Fruit fly (Drosophila melanogaster) whole organism, embryonic: ENCODE measurements around the gene sky.

Experiments used
- Atf6 ChIP-seq: fragments of 200-800 bp; sonication (Bioruptor generic); IDR thresholded peaks from 2 replicates; pipeline ENCODE4 v1.3.6; 2022; ENCODE audit warnings: missing biosample characterization, missing genetic modification characterization
- B-H2 ChIP-seq: fragments of 200-800 bp; sonication (Bioruptor generic); optimal IDR thresholded peaks from 2 replicates; lab custom pipeline; 2018; ENCODE audit warnings: missing biosample characterization, mild to moderate bottlenecking, missing genetic modification characterization
- CG11247 ChIP-seq: fragments of 200-800 bp; sonication (Bioruptor generic); IDR thresholded peaks from 2 replicates; pipeline ENCODE4 v1.3.6; 2022; ENCODE audit warnings: missing biosample characterization, missing genetic modification characterization
- CG11456 ChIP-seq: fragments of 200-800 bp; sonication (Bioruptor generic); IDR thresholded peaks from 3 replicates; pipeline ENCODE4 v1.3.6; 2022; ENCODE audit warnings: missing biosample characterization, missing genetic modification characterization
- CG12071 ChIP-seq: fragments of 200-800 bp; sonication (Bioruptor generic); optimal IDR thresholded peaks from 3 replicates; lab custom pipeline; 2018; ENCODE audit warnings: missing biosample characterization, mild to moderate bottlenecking, missing genetic modification characterization
- CG12219 ChIP-seq: fragments of 200-800 bp; sonication (Bioruptor generic); optimal IDR thresholded peaks from 3 replicates; lab custom pipeline; 2018; ENCODE audit warnings: missing biosample characterization, mild to moderate bottlenecking, missing genetic modification characterization
- CG12769 ChIP-seq: fragments of 200-800 bp; sonication (Bioruptor generic); optimal IDR thresholded peaks from 2 replicates; lab custom pipeline; 2019; ENCODE audit warnings: missing biosample characterization, mild to moderate bottlenecking, missing genetic modification characterization, moderate library complexity
- CG13296 ChIP-seq: fragments of 200-800 bp; sonication (Bioruptor generic); optimal IDR thresholded peaks from 3 replicates; lab custom pipeline; 2018; ENCODE audit warnings: missing biosample characterization, mild to moderate bottlenecking, missing genetic modification characterization
- CG15514 ChIP-seq: fragments of 200-800 bp; sonication (Bioruptor generic); optimal IDR thresholded peaks from 3 replicates; lab custom pipeline; 2017; ENCODE audit warnings: missing biosample characterization, missing genetic modification characterization, mild to moderate bottlenecking, moderate library complexity, missing genetic modification reagents
- CG15601 ChIP-seq: fragments of 200-800 bp; sonication (Bioruptor generic); optimal IDR thresholded peaks from 3 replicates; lab custom pipeline; 2019; ENCODE audit warnings: missing biosample characterization, mild to moderate bottlenecking, missing genetic modification characterization, moderate library complexity
- CG1603 ChIP-seq: fragments of 200-800 bp; sonication (Bioruptor generic); optimal IDR thresholded peaks from 2 replicates; lab custom pipeline; 2019; ENCODE audit warnings: missing biosample characterization, mild to moderate bottlenecking, missing genetic modification characterization, moderate library complexity
- CG16813 ChIP-seq: fragments of 200-800 bp; sonication (Bioruptor generic); IDR thresholded peaks from 3 replicates; pipeline ENCODE4 v1.3.6; 2022; ENCODE audit warnings: missing biosample characterization, missing genetic modification characterization; ENCODE audit not compliant: partially characterized antibody
- CG16863 ChIP-seq: fragments of 200-800 bp; sonication (Bioruptor generic); optimal IDR thresholded peaks from 3 replicates; lab custom pipeline; 2016; ENCODE audit warnings: missing biosample characterization, missing genetic modification characterization
- CG17568 ChIP-seq: fragments of 200-800 bp; sonication (Bioruptor generic); optimal IDR thresholded peaks from 2 replicates; lab custom pipeline; 2018; ENCODE audit warnings: missing biosample characterization, mild to moderate bottlenecking, missing genetic modification characterization, moderate library complexity
- CG17612 ChIP-seq: fragments of 200-800 bp; sonication (Bioruptor generic); IDR thresholded peaks from 2 replicates; pipeline ENCODE4 v1.3.6; 2022; ENCODE audit warnings: missing biosample characterization, missing genetic modification characterization
- CG18599 ChIP-seq: fragments of 200-800 bp; sonication (Bioruptor generic); optimal IDR thresholded peaks from 3 replicates; lab custom pipeline; 2017; ENCODE audit warnings: missing biosample characterization, missing genetic modification characterization, mild to moderate bottlenecking, moderate library complexity, missing genetic modification reagents
- CG31441 ChIP-seq: fragments of 200-800 bp; sonication (Bioruptor generic); IDR thresholded peaks from 2 replicates; pipeline ENCODE4 v1.3.6; 2022; ENCODE audit warnings: missing biosample characterization, missing genetic modification characterization
- CG4328 ChIP-seq: fragments of 200-800 bp; sonication (Bioruptor generic); optimal IDR thresholded peaks from 3 replicates; lab custom pipeline; 2017; ENCODE audit warnings: missing biosample characterization, missing genetic modification reagents, missing genetic modification characterization
- CG6765 ChIP-seq: fragments of 200-800 bp; sonication (Bioruptor generic); optimal IDR thresholded peaks from 3 replicates; lab custom pipeline; 2017; ENCODE audit warnings: missing biosample characterization, mild to moderate bottlenecking, missing genetic modification characterization
- CG6813 ChIP-seq: fragments of 200-800 bp; sonication (Bioruptor generic); optimal IDR thresholded peaks from 2 replicates; lab custom pipeline; 2017; ENCODE audit warnings: missing biosample characterization, missing genetic modification characterization, mild to moderate bottlenecking, moderate library complexity, missing genetic modification reagents
- CG6854 ChIP-seq: fragments of 200-800 bp; sonication (Bioruptor generic); optimal IDR thresholded peaks from 3 replicates; lab custom pipeline; 2017; ENCODE audit warnings: missing biosample characterization, mild to moderate bottlenecking, missing genetic modification characterization
- CrebB ChIP-seq: fragments of 200-800 bp; sonication (Bioruptor generic); optimal IDR thresholded peaks from 3 replicates; lab custom pipeline; 2018; ENCODE audit warnings: missing biosample characterization, mild to moderate bottlenecking, missing genetic modification characterization
- Deaf1 ChIP-seq: fragments of 200-800 bp; optimal IDR thresholded peaks from 3 replicates; lab custom pipeline; 2019; ENCODE audit warnings: missing biosample characterization, mild to moderate bottlenecking, missing genetic modification characterization, moderate library complexity
- Fer1 ChIP-seq: fragments of 200-800 bp; sonication (Bioruptor generic); optimal IDR thresholded peaks from 2 replicates; lab custom pipeline; 2017; ENCODE audit warnings: missing biosample characterization, mild to moderate bottlenecking, missing genetic modification characterization
- Hmr ChIP-seq: fragments of 200-800 bp; sonication (Bioruptor generic); optimal IDR thresholded peaks from 3 replicates; lab custom pipeline; 2017; ENCODE audit warnings: mild to moderate bottlenecking, missing biosample characterization, missing genetic modification reagents, missing genetic modification characterization
- Med ChIP-seq: fragments of 200-800 bp; sonication (Bioruptor generic); peaks from one replicate; lab custom pipeline; 2016; ENCODE audit warnings: missing biosample characterization, missing genetic modification characterization, mild to moderate bottlenecking, inconsistent platforms, moderate library complexity
- Meics ChIP-seq: fragments of 200-800 bp; sonication (Bioruptor generic); optimal IDR thresholded peaks from 2 replicates; lab custom pipeline; 2017; ENCODE audit warnings: missing biosample characterization, mild to moderate bottlenecking, missing genetic modification characterization
- NfI ChIP-seq: fragments of 200-800 bp; sonication (Bioruptor generic); optimal IDR thresholded peaks from 3 replicates; lab custom pipeline; 2018; ENCODE audit warnings: missing biosample characterization, mild to moderate bottlenecking, missing genetic modification characterization, moderate library complexity
- PHDP ChIP-seq: fragments of 200-800 bp; sonication (Bioruptor generic); optimal IDR thresholded peaks from 3 replicates; lab custom pipeline; 2018; ENCODE audit warnings: missing biosample characterization, mild to moderate bottlenecking, missing genetic modification characterization, moderate library complexity
- Rfx ChIP-seq: fragments of 200-800 bp; sonication (Bioruptor generic); IDR thresholded peaks from 2 replicates; pipeline ENCODE4 v1.3.6; 2022; ENCODE audit warnings: missing biosample characterization, missing genetic modification characterization
- Sry-β ChIP-seq: fragments of 200-800 bp; sonication (Bioruptor generic); optimal IDR thresholded peaks from 2 replicates; lab custom pipeline; 2018; ENCODE audit warnings: missing biosample characterization, mild to moderate bottlenecking, missing genetic modification characterization, moderate library complexity
- bcd ChIP-seq: fragments of 200-800 bp; sonication (Bioruptor generic); optimal IDR thresholded peaks from 2 replicates; lab custom pipeline; 2017; ENCODE audit warnings: missing biosample characterization, mild to moderate bottlenecking, missing genetic modification characterization
- btn ChIP-seq: fragments of 200-800 bp; sonication (Bioruptor generic); optimal IDR thresholded peaks from 2 replicates; lab custom pipeline; 2016; ENCODE audit warnings: missing biosample characterization, missing genetic modification characterization
- ci ChIP-seq: fragments of 200-800 bp; sonication (Bioruptor generic); IDR thresholded peaks from 3 replicates; pipeline ENCODE4 v1.3.6; 2022; ENCODE audit warnings: missing biosample characterization, missing genetic modification characterization
- crol ChIP-seq: fragments of 200-800 bp; sonication (Bioruptor generic); IDR thresholded peaks from 2 replicates; pipeline ENCODE4 v1.3.6; 2022; ENCODE audit warnings: missing biosample characterization, missing genetic modification characterization
- dysf ChIP-seq: fragments of 200-800 bp; sonication (Bioruptor generic); IDR thresholded peaks from 3 replicates; pipeline ENCODE4 v1.3.6; 2022; ENCODE audit warnings: missing biosample characterization, missing genetic modification characterization
- esg ChIP-seq: fragments of 200-800 bp; sonication (Bioruptor generic); conservative IDR thresholded peaks from 2 replicates; pipeline ENCODE4 v1.3.6; 2022; ENCODE audit warnings: missing biosample characterization, missing genetic modification characterization
- ftz-f1 ChIP-seq: fragments of 200-800 bp; sonication (Bioruptor generic); optimal IDR thresholded peaks from 2 replicates; lab custom pipeline; 2016; ENCODE audit warnings: missing biosample characterization, missing genetic modification characterization
- gce ChIP-seq: fragments of 200-800 bp; sonication (Bioruptor generic); IDR thresholded peaks from 3 replicates; pipeline ENCODE4 v1.3.6; 2022; ENCODE audit warnings: missing biosample characterization, missing genetic modification characterization
- her ChIP-seq: fragments of 200-800 bp; sonication (Bioruptor generic); optimal IDR thresholded peaks from 2 replicates; lab custom pipeline; 2016; ENCODE audit warnings: missing biosample characterization, missing genetic modification characterization
- lab ChIP-seq: fragments of 200-800 bp; sonication (Bioruptor generic); optimal IDR thresholded peaks from 3 replicates; lab custom pipeline; 2017; ENCODE audit warnings: missing biosample characterization, missing genetic modification characterization, mild to moderate bottlenecking, moderate library complexity, missing genetic modification reagents
- luna ChIP-seq: fragments of 200-800 bp; sonication (Bioruptor generic); optimal IDR thresholded peaks from 2 replicates; lab custom pipeline; 2016; ENCODE audit warnings: missing biosample characterization, missing genetic modification characterization
- mirr ChIP-seq: fragments of 200-800 bp; sonication (Bioruptor generic); optimal IDR thresholded peaks from 3 replicates; lab custom pipeline; 2018; ENCODE audit warnings: missing biosample characterization, mild to moderate bottlenecking, missing genetic modification characterization
- schlank ChIP-seq: fragments of 200-800 bp; sonication (Bioruptor generic); optimal IDR thresholded peaks from 2 replicates; lab custom pipeline; 2018; ENCODE audit warnings: missing biosample characterization, mild to moderate bottlenecking, missing genetic modification characterization
- so ChIP-seq: fragments of 200-800 bp; sonication (Bioruptor generic); IDR thresholded peaks from 3 replicates; pipeline ENCODE4 v1.3.6; 2022; ENCODE audit warnings: missing biosample characterization, missing genetic modification characterization
- sug ChIP-seq: fragments of 200-800 bp; optimal IDR thresholded peaks from 2 replicates; lab custom pipeline; 2019; ENCODE audit warnings: missing biosample characterization, mild to moderate bottlenecking, missing genetic modification characterization, moderate library complexity
- vvl ChIP-seq: fragments of 200-800 bp; sonication (Bioruptor generic); IDR thresholded peaks from 2 replicates; pipeline ENCODE4 v1.3.6; 2022; ENCODE audit warnings: missing biosample characterization, missing genetic modification characterization
- z ChIP-seq: fragments of 200-800 bp; sonication (Bioruptor generic); IDR thresholded peaks from 3 replicates; pipeline ENCODE4 v1.3.6; 2022; ENCODE audit warnings: missing biosample characterization, missing genetic modification characterization
- zfh1 ChIP-seq: fragments of 200-800 bp; sonication (Bioruptor generic); IDR thresholded peaks from 3 replicates; pipeline ENCODE4 v1.3.6; 2022; ENCODE audit warnings: missing biosample characterization, missing genetic modification characterization

The sky gene

DNA sequence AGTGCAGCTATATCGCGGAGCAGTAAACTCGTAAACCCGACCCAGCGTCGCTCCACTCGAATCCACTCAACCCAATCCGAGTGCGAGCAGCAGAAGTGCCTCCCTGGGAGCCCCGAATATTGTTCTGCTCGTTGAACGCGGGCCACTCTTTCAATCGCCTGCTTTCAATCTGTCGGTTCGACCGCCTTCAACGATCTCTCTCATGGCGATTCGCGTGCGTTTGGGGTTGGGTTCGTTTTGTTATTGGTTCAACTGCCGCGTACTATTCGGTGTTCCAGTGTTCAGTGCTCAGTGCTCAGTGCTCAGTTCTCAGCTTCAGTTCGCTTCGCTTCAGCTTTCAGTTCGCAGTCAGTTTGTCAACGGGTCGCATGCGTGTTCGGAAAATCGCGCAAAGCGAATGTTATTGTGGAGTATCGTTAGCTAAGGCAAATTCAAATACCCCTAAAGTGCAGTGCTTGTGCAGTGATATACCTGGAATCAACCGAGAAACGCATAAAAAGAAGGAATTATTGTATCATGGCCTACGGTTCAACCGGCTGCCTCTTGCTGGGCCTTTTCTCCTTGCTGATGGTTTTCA lies 78.2 kb downstream of the sky start, which contains the start of gene CG31676:
TSS of gene CG31676 (plus strand) at position 289 of the 577 bp plus-strand sequence.
- peak; percentile 70 for TF ChIP-seq ci (GFP tag; lab: Robert Waterston, UW)
- peak; percentile 24 for TF ChIP-seq her
- no peak for TF ChIP-seq btn (GFP tag; lab: Kevin White, UChicago)
- peak; percentile 16 for TF ChIP-seq CG4328 (GFP tag; lab: Kevin White, UChicago)
- peak; percentile 34 for TF ChIP-seq CG12219 (GFP tag; lab: Kevin White, UChicago)
- TF ChIP-seq zfh1 (GFP tag; lab: Robert Waterston, UW), result no peak
- TF ChIP-seq Atf6 (GFP tag; lab: Robert Waterston, UW), result no peak
- 0 out of 2 replicates have a peak, but pooled peaks have one; percentile 6 for TF ChIP-seq CG31441 (GFP tag; lab: Robert Waterston, UW)
- peak; percentile 40 for TF ChIP-seq CG6765
- 0 out of 3 replicates have a peak, but pooled peaks have one; percentile 21 for TF ChIP-seq so (GFP tag; lab: Robert Waterston, UW)
- TF ChIP-seq CG15514 (GFP tag; lab: Kevin White, UChicago), result peak; percentile 48
- peak; percentile 33 for TF ChIP-seq CG17568
- no peak for TF ChIP-seq Sry-β
- peak; percentile 78 for TF ChIP-seq Fer1
- TF ChIP-seq ftz-f1 (GFP tag; lab: Kevin White, UChicago), result no peak
- TF ChIP-seq CG17612 (GFP tag; lab: Robert Waterston, UW), result 0 out of 2 replicates have a peak, but pooled peaks have one; percentile 23
- TF ChIP-seq CG11456 (GFP tag; lab: Robert Waterston, UW), result 0 out of 3 replicates have a peak, but pooled peaks have one; percentile 47
- TF ChIP-seq CG18599 (GFP tag; lab: Kevin White, UChicago), result peak; percentile 47
- TF ChIP-seq mirr (GFP tag; lab: Kevin White, UChicago), result peak; percentile 69
- TF ChIP-seq CG16813 (GFP tag; lab: Robert Waterston, UW), result no peak
- TF ChIP-seq schlank (tag; lab: Kevin White, UChicago), result peak; percentile 52
- peak; percentile 4 for TF ChIP-seq sug (tag; lab: Kevin White, UChicago)
- no peak for TF ChIP-seq vvl (GFP tag; lab: Robert Waterston, UW)
- peak; percentile 54; the same call in 2 of the 3 replicates for TF ChIP-seq gce (GFP tag; lab: Robert Waterston, UW)
- peak; percentile 46 for TF ChIP-seq luna (GFP tag; lab: Kevin White, UChicago)
- peak; percentile 42 for TF ChIP-seq CG12769 (tag; lab: Kevin White, UChicago)
- TF ChIP-seq crol (GFP tag; lab: Robert Waterston, UW), result no peak
- peak; percentile 73 for TF ChIP-seq B-H2 (GFP tag; lab: Kevin White, UChicago)
- peak; percentile 78 for TF ChIP-seq Med (GFP tag; lab: Kevin White, UChicago)
- TF ChIP-seq CG6813 (GFP tag; lab: Kevin White, UChicago), result peak; percentile 57
- peak; percentile 45 for TF ChIP-seq CG6854 (GFP tag; lab: Kevin White, UChicago)
- no peak for TF ChIP-seq esg
- TF ChIP-seq CG1603 (tag; lab: Kevin White, UChicago), result no peak
- peak; percentile 52 for TF ChIP-seq Meics
- no peak for TF ChIP-seq CG16863 (GFP tag; lab: Kevin White, UChicago)
- TF ChIP-seq CG15601, result peak; percentile 100
- no peak for TF ChIP-seq bcd (GFP tag; lab: Kevin White, UChicago)
- TF ChIP-seq CG13296 (GFP tag; lab: Kevin White, UChicago), result peak; percentile 48
- peak; percentile 53 for TF ChIP-seq Hmr (GFP tag; lab: Kevin White, UChicago)
- peak; percentile 53 for TF ChIP-seq lab (GFP tag; lab: Kevin White, UChicago)
- peak; percentile 10 for TF ChIP-seq NfI
- peak; percentile 29; the same call in 1 of the 3 replicates for TF ChIP-seq dysf (GFP tag; lab: Robert Waterston, UW)
- peak; percentile 74 for TF ChIP-seq z (GFP tag; lab: Robert Waterston, UW)
- peak; percentile 11; the same call in 1 of the 2 replicates for TF ChIP-seq CG11247 (GFP tag; lab: Robert Waterston, UW)
- TF ChIP-seq CG12071, result peak; percentile 47
- TF ChIP-seq PHDP (tag; lab: Kevin White, UChicago), result peak; percentile 30
- TF ChIP-seq Rfx (GFP tag; lab: Robert Waterston, UW), result peak; percentile 51; the same call in 1 of the 2 replicates
- peak; percentile 54 for TF ChIP-seq CrebB (tag; lab: Kevin White, UChicago)
- TF ChIP-seq Deaf1 (tag; lab: Kevin White, UChicago), result peak; percentile 41
